Fruit fly (Drosophila melanogaster) whole organism, prepupa: Measurements from ENCODE around the gene scrib.

ENCODE experiments used
- Blimp-1 ChIP-seq: fragments of 200-800 bp; sonication (Bioruptor generic); optimal IDR thresholded peaks from 3 replicates; lab custom pipeline; 2017; ENCODE audit warnings: missing biosample characterization, missing genetic modification characterization, mild to moderate bottlenecking, moderate library complexity, missing genetic modification reagents
- CG10669 ChIP-seq: fragments of 200-800 bp; sonication (Bioruptor generic); optimal IDR thresholded peaks from 3 replicates; lab custom pipeline; 2018; ENCODE audit warnings: missing biosample characterization, mild to moderate bottlenecking, missing genetic modification characterization, moderate library complexity
- CG11294 ChIP-seq: fragments of 200-800 bp; sonication (Bioruptor generic); IDR thresholded peaks from 2 replicates; pipeline ENCODE4 v1.3.6; 2022; ENCODE audit warnings: missing biosample characterization, missing genetic modification characterization
- CG11762 ChIP-seq: fragments of 200-800 bp; sonication (Bioruptor generic); optimal IDR thresholded peaks from 3 replicates; lab custom pipeline; 2016; ENCODE audit warnings: missing biosample characterization, missing genetic modification characterization; ENCODE audit not compliant: insufficient read depth
- CG11902 ChIP-seq: fragments of 200-800 bp; sonication (Bioruptor generic); optimal IDR thresholded peaks from 3 replicates; lab custom pipeline; 2016; ENCODE audit warnings: missing biosample characterization, missing genetic modification characterization
- CG15336 ChIP-seq: fragments of 200-800 bp; sonication (Bioruptor generic); IDR thresholded peaks from 2 replicates; pipeline ENCODE4 v1.3.6; 2022; ENCODE audit warnings: missing biosample characterization, missing genetic modification characterization
- CG1621 ChIP-seq: fragments of 200-800 bp; sonication (Bioruptor generic); optimal IDR thresholded peaks from 3 replicates; lab custom pipeline; 2018; ENCODE audit warnings: missing biosample characterization, mild to moderate bottlenecking, missing genetic modification characterization
- CG16779 ChIP-seq: fragments of 200-800 bp; sonication (Bioruptor generic); optimal IDR thresholded peaks from 3 replicates; lab custom pipeline; 2017; ENCODE audit warnings: missing biosample characterization, mild to moderate bottlenecking, missing genetic modification characterization
- CG3032 ChIP-seq: fragments of 200-800 bp; optimal IDR thresholded peaks from 2 replicates; lab custom pipeline; 2019; ENCODE audit warnings: missing biosample characterization, mild to moderate bottlenecking, missing genetic modification characterization, moderate library complexity
- CG31627 ChIP-seq: fragments of 200-800 bp; sonication (Bioruptor generic); optimal IDR thresholded peaks from 3 replicates; lab custom pipeline; 2016; ENCODE audit warnings: missing biosample characterization, missing genetic modification characterization
- CG32006 ChIP-seq: fragments of 200-800 bp; sonication (Bioruptor generic); optimal IDR thresholded peaks from 3 replicates; lab custom pipeline; 2017; ENCODE audit warnings: missing biosample characterization, mild to moderate bottlenecking, missing genetic modification characterization
- CG34406 ChIP-seq: fragments of 200-800 bp; sonication (Bioruptor generic); optimal IDR thresholded peaks from 3 replicates; lab custom pipeline; 2016; ENCODE audit warnings: missing biosample characterization, missing genetic modification characterization
- CG3919 ChIP-seq: fragments of 200-800 bp; sonication (Bioruptor generic); optimal IDR thresholded peaks from 3 replicates; lab custom pipeline; 2016; ENCODE audit warnings: missing biosample characterization, missing genetic modification characterization
- CG4318 ChIP-seq: fragments of 200-800 bp; sonication (Bioruptor generic); optimal IDR thresholded peaks from 3 replicates; lab custom pipeline; 2017; ENCODE audit warnings: missing biosample characterization, mild to moderate bottlenecking, missing genetic modification characterization
- CG6163 ChIP-seq: fragments of 200-800 bp; sonication (Bioruptor generic); IDR thresholded peaks from 3 replicates; pipeline ENCODE4 v1.3.6; 2022; ENCODE audit warnings: missing biosample characterization, missing genetic modification characterization
- CG6276 ChIP-seq: fragments of 200-800 bp; sonication (Bioruptor generic); optimal IDR thresholded peaks from 2 replicates; lab custom pipeline; 2017; ENCODE audit warnings: missing biosample characterization, mild to moderate bottlenecking, missing genetic modification characterization
- CG6808 ChIP-seq: fragments of 200-800 bp; sonication (Bioruptor generic); optimal IDR thresholded peaks from 3 replicates; lab custom pipeline; 2017; ENCODE audit warnings: missing biosample characterization, missing genetic modification characterization, mild to moderate bottlenecking, moderate library complexity, missing genetic modification reagents
- CG6854 ChIP-seq: fragments of 200-800 bp; sonication (Bioruptor generic); optimal IDR thresholded peaks from 2 replicates; lab custom pipeline; 2017; ENCODE audit warnings: missing biosample characterization, mild to moderate bottlenecking, missing genetic modification characterization
- CG7368 ChIP-seq: fragments of 200-800 bp; sonication (Bioruptor generic); optimal IDR thresholded peaks from 3 replicates; lab custom pipeline; 2016; ENCODE audit warnings: missing biosample characterization, missing genetic modification characterization
- CG8119 ChIP-seq: fragments of 200-800 bp; sonication (Bioruptor generic); IDR thresholded peaks from 3 replicates; pipeline ENCODE4 v1.3.6; 2022; ENCODE audit warnings: missing biosample characterization, missing genetic modification characterization
- CG8319 ChIP-seq: fragments of 200-800 bp; sonication (Bioruptor generic); optimal IDR thresholded peaks from 3 replicates; lab custom pipeline; 2016; ENCODE audit warnings: missing biosample characterization, missing genetic modification characterization
- CG8632 ChIP-seq: fragments of 200-800 bp; sonication (Bioruptor generic); optimal IDR thresholded peaks from 3 replicates; lab custom pipeline; 2016; ENCODE audit warnings: missing biosample characterization, missing genetic modification characterization
- CG9139 ChIP-seq: fragments of 200-800 bp; sonication (Bioruptor generic); optimal IDR thresholded peaks from 3 replicates; lab custom pipeline; 2017; ENCODE audit warnings: missing biosample characterization, mild to moderate bottlenecking, missing genetic modification characterization
- Eip75B ChIP-seq: fragments of 200-800 bp; sonication (Bioruptor generic); optimal IDR thresholded peaks from 3 replicates; lab custom pipeline; 2016; ENCODE audit warnings: missing biosample characterization, missing genetic modification characterization
- Eip78C ChIP-seq: fragments of 200-800 bp; sonication (Bioruptor generic); peaks from one replicate; lab custom pipeline; 2016; ENCODE audit warnings: missing biosample characterization, missing genetic modification characterization
- Eip93F ChIP-seq: fragments of 200-800 bp; sonication (Bioruptor generic); optimal IDR thresholded peaks from 2 replicates; lab custom pipeline; 2016; ENCODE audit warnings: missing biosample characterization, mild to moderate bottlenecking, missing genetic modification characterization
- Gug ChIP-seq: fragments of 200-800 bp; sonication (Bioruptor generic); IDR thresholded peaks from 2 replicates; pipeline ENCODE4 v1.3.6; 2022; ENCODE audit warnings: missing biosample characterization, missing genetic modification characterization
- Hr38 ChIP-seq: sonication (Bioruptor generic); optimal IDR thresholded peaks from 2 replicates; lab custom pipeline; 2016; ENCODE audit warnings: missing biosample characterization, missing genetic modification characterization
- Hr39 ChIP-seq: fragments of 200-800 bp; sonication (Bioruptor generic); optimal IDR thresholded peaks from 2 replicates; lab custom pipeline; 2016; ENCODE audit warnings: missing biosample characterization, missing genetic modification characterization
- Hr4 ChIP-seq: fragments of 200-800 bp; sonication (Bioruptor generic); optimal IDR thresholded peaks from 3 replicates; lab custom pipeline; 2016; ENCODE audit warnings: missing biosample characterization, missing genetic modification characterization
- Lpt ChIP-seq: fragments of 200-800 bp; sonication (Bioruptor generic); optimal IDR thresholded peaks from 3 replicates; lab custom pipeline; 2016; ENCODE audit warnings: missing biosample characterization, missing genetic modification characterization
- Met ChIP-seq: fragments of 200-800 bp; sonication (Bioruptor generic); optimal IDR thresholded peaks from 3 replicates; lab custom pipeline; 2016; ENCODE audit warnings: missing biosample characterization, missing genetic modification characterization
- OdsH ChIP-seq: fragments of 200-800 bp; sonication (Bioruptor generic); optimal IDR thresholded peaks from 3 replicates; lab custom pipeline; 2016; ENCODE audit warnings: missing biosample characterization, missing genetic modification characterization
- Sox102F ChIP-seq: fragments of 200-800 bp; sonication (Bioruptor generic); optimal IDR thresholded peaks from 2 replicates; lab custom pipeline; 2016; ENCODE audit warnings: missing biosample characterization, mild to moderate bottlenecking, missing genetic modification characterization
- Sox15 ChIP-seq: fragments of 200-800 bp; sonication (Bioruptor generic); optimal IDR thresholded peaks from 3 replicates; lab custom pipeline; 2016; ENCODE audit warnings: missing biosample characterization, missing genetic modification characterization
- achi ChIP-seq: fragments of 200-800 bp; sonication (Bioruptor generic); optimal IDR thresholded peaks from 3 replicates; lab custom pipeline; 2016; ENCODE audit warnings: missing biosample characterization, missing genetic modification characterization
- acj6 ChIP-seq: fragments of 200-800 bp; sonication (Bioruptor generic); optimal IDR thresholded peaks from 3 replicates; lab custom pipeline; 2016; ENCODE audit warnings: missing biosample characterization, missing genetic modification characterization
- cyc ChIP-seq: fragments of 200-800 bp; sonication (Bioruptor generic); optimal IDR thresholded peaks from 3 replicates; lab custom pipeline; 2016; ENCODE audit warnings: missing biosample characterization, missing genetic modification characterization
- dsx ChIP-seq: fragments of 200-800 bp; optimal IDR thresholded peaks from 3 replicates; lab custom pipeline; 2019; ENCODE audit warnings: missing biosample characterization, mild to moderate bottlenecking, missing genetic modification characterization, moderate library complexity; ENCODE audit not compliant: poor library complexity, severe bottlenecking
- eg ChIP-seq: fragments of 200-800 bp; sonication (Bioruptor generic); IDR thresholded peaks from 3 replicates; pipeline ENCODE4 v1.3.6; 2022; ENCODE audit warnings: missing biosample characterization, missing genetic modification characterization
- esn ChIP-seq: fragments of 200-800 bp; sonication (Bioruptor generic); optimal IDR thresholded peaks from 2 replicates; lab custom pipeline; 2016; ENCODE audit warnings: missing biosample characterization, mild to moderate bottlenecking, missing genetic modification characterization, moderate library complexity
- fd59A ChIP-seq: fragments of 200-800 bp; sonication (Bioruptor generic); optimal IDR thresholded peaks from 2 replicates; lab custom pipeline; 2017; ENCODE audit warnings: missing biosample characterization, mild to moderate bottlenecking, missing genetic modification characterization, missing genetic modification reagents
- lz ChIP-seq: fragments of 200-800 bp; sonication (Bioruptor generic); optimal IDR thresholded peaks from 3 replicates; lab custom pipeline; 2016; ENCODE audit warnings: missing biosample characterization, missing genetic modification characterization
- net ChIP-seq: fragments of 200-800 bp; sonication (Bioruptor generic); optimal IDR thresholded peaks from 3 replicates; lab custom pipeline; 2016; ENCODE audit warnings: missing biosample characterization, missing genetic modification characterization
- salr ChIP-seq, 2 experiments: fragments of 200-800 bp; sonication (Bioruptor generic); optimal IDR thresholded peaks; 3 replicates each; lab custom pipeline; 2016 to 2018; ENCODE audit warnings: missing biosample characterization in 2 of 2, missing genetic modification characterization in 2 of 2, mild to moderate bottlenecking in 1 of 2
- spab ChIP-seq: fragments of 200-800 bp; sonication (Bioruptor generic); optimal IDR thresholded peaks from 2 replicates; lab custom pipeline; 2017; ENCODE audit warnings: missing biosample characterization, mild to moderate bottlenecking, missing genetic modification characterization, missing genetic modification reagents
- svp ChIP-seq: fragments of 200-800 bp; sonication (Bioruptor generic); peaks from one replicate; lab custom pipeline; 2016; ENCODE audit warnings: missing biosample characterization, missing genetic modification characterization
- topi ChIP-seq: fragments of 200-800 bp; sonication (Bioruptor generic); optimal IDR thresholded peaks from 3 replicates; lab custom pipeline; 2016; ENCODE audit warnings: missing biosample characterization, missing genetic modification characterization
- vri ChIP-seq: fragments of 200-800 bp; sonication (Bioruptor generic); optimal IDR thresholded peaks from 3 replicates; lab custom pipeline; 2016; ENCODE audit warnings: missing biosample characterization, mild to moderate bottlenecking, missing genetic modification characterization

Gene scrib

dm6 chr3R:26496356-26496755, 39.8 kb upstream of the scrib start (continued):
- TF ChIP-seq CG6808 (GFP tag; lab: Kevin White, UChicago), result peak; percentile 34
- TF ChIP-seq dsx, result no peak
- TF ChIP-seq spab (GFP tag; lab: Kevin White, UChicago), result peak; percentile 51
- peak; percentile 15 for TF ChIP-seq acj6 (GFP tag; lab: Kevin White, UChicago)
- peak; percentile 67 for TF ChIP-seq Hr4
- peak; percentile 81 for TF ChIP-seq CG8119 (GFP tag; lab: Robert Waterston, UW)
- TF ChIP-seq svp (GFP tag; lab: Kevin White, UChicago), result no peak
- peak; percentile 85 for TF ChIP-seq CG15336 (GFP tag; lab: Robert Waterston, UW)
- peak in 1 of 2 experiments; percentile 47 for TF ChIP-seq salr (GFP tag; optimal IDR thresholded peaks at IDR 0.05; lab: Kevin White, UChicago)
- TF ChIP-seq Lpt (GFP tag; lab: Kevin White, UChicago), result peak; percentile 63
- TF ChIP-seq Hr39 (GFP tag; lab: Kevin White, UChicago), result no peak

- TF ChIP-seq CG6276 (GFP tag; lab: Kevin White, UChicago), result no peak
- peak; percentile 77 for TF ChIP-seq cyc (GFP tag; lab: Kevin White, UChicago)
- TF ChIP-seq CG34406 (GFP tag; lab: Kevin White, UChicago), result peak; percentile 63
- no peak for TF ChIP-seq CG4318 (GFP tag; lab: Kevin White, UChicago)
- TF ChIP-seq CG32006, result peak; percentile 47
- peak; percentile 30 for TF ChIP-seq CG8319 (GFP tag; lab: Kevin White, UChicago)
- TF ChIP-seq CG11762 (GFP tag; lab: Kevin White, UChicago), result peak; percentile 55
- TF ChIP-seq Hr38 (GFP tag; lab: Kevin White, UChicago), result no peak
- TF ChIP-seq CG11902 (GFP tag; lab: Kevin White, UChicago), result peak; percentile 30
- TF ChIP-seq Eip78C, result peak; percentile 92
- TF ChIP-seq CG6163, result peak; percentile 80
- TF ChIP-seq CG16779 (tag; lab: Kevin White, UChicago), result peak; percentile 45
- peak; percentile 52 for TF ChIP-seq CG9139 (GFP tag; lab: Kevin White, UChicago)
- peak; percentile 34 for TF ChIP-seq net (GFP tag; lab: Kevin White, UChicago)
- peak; percentile 72 for TF ChIP-seq OdsH (GFP tag; lab: Kevin White, UChicago)
- peak; percentile 85 for TF ChIP-seq esn (GFP tag; lab: Kevin White, UChicago)
- TF ChIP-seq Sox15, result peak; percentile 50
- TF ChIP-seq CG3032, result peak; percentile 70
- peak; percentile 80 for TF ChIP-seq lz
- peak; percentile 77 for TF ChIP-seq Met (GFP tag; lab: Kevin White, UChicago)
- TF ChIP-seq achi (GFP tag; lab: Kevin White, UChicago), result peak; percentile 69
- TF ChIP-seq CG6808 (GFP tag; lab: Kevin White, UChicago), result peak; percentile 72
- TF ChIP-seq topi, result peak; percentile 75
- TF ChIP-seq CG3919 (GFP tag; lab: Kevin White, UChicago), result peak; percentile 76
- TF ChIP-seq CG8119 (GFP tag; lab: Robert Waterston, UW), result no peak
- peak; percentile 81 for TF ChIP-seq vri (GFP tag; lab: Kevin White, UChicago)
- peak; percentile 29 for TF ChIP-seq Blimp-1 (GFP tag; lab: Kevin White, UChicago)
- peak; percentile 73 for TF ChIP-seq Eip75B (GFP tag; lab: Kevin White, UChicago)
- no peak for TF ChIP-seq Eip93F (GFP tag; lab: Kevin White, UChicago)
- peak; percentile 21 for TF ChIP-seq CG7368 (GFP tag; lab: Kevin White, UChicago)
- TF ChIP-seq eg (GFP tag; lab: Robert Waterston, UW), result peak; percentile 49; the same call in 2 of the 3 replicates
- TF ChIP-seq CG31627, result peak; percentile 80
- TF ChIP-seq CG15336 (GFP tag; lab: Robert Waterston, UW), result 0 out of 2 replicates have a peak, but pooled peaks have one; percentile 25
- TF ChIP-seq CG8632 (GFP tag; lab: Kevin White, UChicago), result peak; percentile 61
- TF ChIP-seq Hr4, result peak; percentile 52
- peak; percentile 63 for TF ChIP-seq CG1621 (tag; lab: Kevin White, UChicago)
- TF ChIP-seq CG6854 (GFP tag; lab: Kevin White, UChicago), result peak; percentile 36
- peak; percentile 76 for TF ChIP-seq Hr39 (GFP tag; lab: Kevin White, UChicago)
- peak; percentile 64 for TF ChIP-seq CG10669
- TF ChIP-seq dsx, result peak; percentile 57
- no peak for TF ChIP-seq CG11294
- TF ChIP-seq fd59A (GFP tag; lab: Kevin White, UChicago), result peak; percentile 45
- TF ChIP-seq spab (GFP tag; lab: Kevin White, UChicago), result peak; percentile 66
- TF ChIP-seq Sox102F (GFP tag; lab: Kevin White, UChicago), result peak; percentile 78
- peak; percentile 34; the same call in 1 of the 2 replicates for TF ChIP-seq Gug
Observed at dm6 chr3R:26499136-26499535, 37.0 kb upstream of the scrib start.
